Worm (Caenorhabditis elegans) whole organism, L4 larva: Measurements from ENCODE around the gene smoc-1.

ENCODE experiments used
- F44E2.7 ChIP-seq: fragments of 200-800 bp; sonication (Bioruptor generic); IDR thresholded peaks from 2 replicates; pipeline ENCODE4 v2.1.2; 2022; ENCODE audit warnings: missing genetic modification characterization, missing compliant biosample characterization
- R02D3.7 ChIP-seq: fragments of 150-350 bp; sonication (generic microtip); optimal IDR thresholded peaks from 3 replicates; lab custom pipeline; 2014; ENCODE audit warnings: missing biosample characterization, missing genetic modification characterization
- T26A8.4 ChIP-seq: fragments of 200-800 bp; sonication (Bioruptor generic); IDR thresholded peaks from 2 replicates; pipeline ENCODE4 v1.3.6; 2022; ENCODE audit warnings: missing genetic modification characterization, missing compliant biosample characterization
- Y105C5A.15 ChIP-seq: fragments of 200-800 bp; sonication (Bioruptor generic); IDR thresholded peaks from 2 replicates; pipeline ENCODE4 v1.3.6; 2022; ENCODE audit warnings: missing genetic modification characterization, missing compliant biosample characterization
- Y48G9A.11 ChIP-seq: fragments of 200-800 bp; sonication (Bioruptor generic); IDR thresholded peaks from 2 replicates; pipeline ENCODE4 v1.3.6; 2022; ENCODE audit warnings: missing genetic modification reagents, missing genetic modification characterization, missing compliant biosample characterization
- Y5F2A.4 ChIP-seq: fragments of 200-800 bp; sonication (Bioruptor generic); optimal IDR thresholded peaks from 2 replicates; lab custom pipeline; 2018; ENCODE audit warnings: mild to moderate bottlenecking, missing genetic modification characterization, missing compliant biosample characterization
- Y75B8A.6 ChIP-seq: fragments of 200-800 bp; sonication (Bioruptor generic); IDR thresholded peaks from 2 replicates; pipeline ENCODE4 v1.3.6; 2022; ENCODE audit warnings: missing genetic modification reagents, missing genetic modification characterization, missing compliant biosample characterization
- ZK337.2 ChIP-seq: fragments of 200-800 bp; sonication (Bioruptor generic); IDR thresholded peaks from 2 replicates; pipeline ENCODE4 v1.3.6; 2022; ENCODE audit warnings: missing genetic modification reagents, missing genetic modification characterization, missing compliant biosample characterization
- ama-1 ChIP-seq: fragments of 150-350 bp; optimal IDR thresholded peaks from 2 replicates; lab custom pipeline; 2014; ENCODE audit warnings: inconsistent platforms, mixed read lengths
- arid-1 ChIP-seq: fragments of 200-800 bp; sonication (Bioruptor generic); conservative IDR thresholded peaks from 2 replicates; pipeline ENCODE4 v1.3.6; 2022; ENCODE audit warnings: missing genetic modification reagents, missing genetic modification characterization, missing compliant biosample characterization
- ceh-62 ChIP-seq: sonication (generic microtip); optimal IDR thresholded peaks from 2 replicates; lab custom pipeline; 2017; ENCODE audit warnings: missing biosample characterization, missing genetic modification characterization
- cey-2 ChIP-seq: sonication (generic microtip); optimal IDR thresholded peaks from 3 replicates; lab custom pipeline; 2017; ENCODE audit warnings: missing genetic modification characterization, mild to moderate bottlenecking, missing compliant biosample characterization, antibody characterized with exemption, borderline replicate concordance; ENCODE audit not compliant: insufficient read depth
- ctbp-1 ChIP-seq: fragments of 200-800 bp; sonication (Bioruptor generic); IDR thresholded peaks from 2 replicates; pipeline ENCODE4 v1.3.6; 2022; ENCODE audit warnings: missing genetic modification reagents, missing genetic modification characterization, missing compliant biosample characterization
- daf-8 ChIP-seq: fragments of 200-800 bp; sonication (Bioruptor generic); IDR thresholded peaks from 2 replicates; pipeline ENCODE4 v1.3.6; 2022; ENCODE audit warnings: missing genetic modification characterization, missing compliant biosample characterization
- dmd-6 ChIP-seq: fragments of 200-800 bp; sonication (Bioruptor generic); IDR thresholded peaks from 2 replicates; pipeline ENCODE4 v1.3.6; 2022; ENCODE audit warnings: missing genetic modification reagents, missing genetic modification characterization, missing compliant biosample characterization
- dpl-1 ChIP-seq: fragments of 150-350 bp; optimal IDR thresholded peaks from 2 replicates; lab custom pipeline; 2014; ENCODE audit warnings: missing biosample characterization, missing genetic modification reagents, missing genetic modification characterization
- duxl-1 ChIP-seq: sonication (generic microtip); optimal IDR thresholded peaks from 2 replicates; lab custom pipeline; 2016; ENCODE audit warnings: mild to moderate bottlenecking, missing genetic modification characterization, moderate library complexity, missing compliant biosample characterization; ENCODE audit not compliant: poor library complexity
- fkh-10 ChIP-seq: fragments of 150-350 bp; optimal IDR thresholded peaks from 2 replicates; lab custom pipeline; 2014; ENCODE audit warnings: missing biosample characterization, missing genetic modification reagents, missing genetic modification characterization
- fos-1 ChIP-seq: fragments of 150-350 bp; optimal IDR thresholded peaks from 2 replicates; lab custom pipeline; 2014; ENCODE audit warnings: missing biosample characterization, missing genetic modification characterization
- hlh-11 ChIP-seq: fragments of 200-800 bp; sonication (Bioruptor generic); optimal IDR thresholded peaks from 2 replicates; lab custom pipeline; 2018; ENCODE audit warnings: mild to moderate bottlenecking, missing genetic modification characterization, missing compliant biosample characterization
- hlh-30 ChIP-seq: sonication (generic microtip); optimal IDR thresholded peaks from 2 replicates; lab custom pipeline; 2017; ENCODE audit warnings: antibody characterized with exemption, mild to moderate bottlenecking, missing genetic modification characterization, missing compliant biosample characterization; ENCODE audit not compliant: insufficient read depth
- jun-1 ChIP-seq: fragments of 150-350 bp; optimal IDR thresholded peaks from 2 replicates; lab custom pipeline; 2014; ENCODE audit warnings: missing biosample characterization, missing genetic modification reagents, missing genetic modification characterization
- lin-1 ChIP-seq: fragments of 200-800 bp; sonication (Bioruptor generic); IDR thresholded peaks from 2 replicates; pipeline ENCODE4 v1.3.6; 2022; ENCODE audit warnings: missing genetic modification reagents, missing genetic modification characterization, missing compliant biosample characterization
- lin-13 ChIP-seq: fragments of 150-350 bp; optimal IDR thresholded peaks from 2 replicates; lab custom pipeline; 2014; ENCODE audit warnings: missing biosample characterization, missing genetic modification reagents, missing genetic modification characterization
- lin-15B ChIP-seq: fragments of 150-350 bp; sonication (generic microtip); optimal IDR thresholded peaks from 3 replicates; lab custom pipeline; 2014; ENCODE audit warnings: missing biosample characterization, missing genetic modification characterization
- lsy-2 ChIP-seq, 2 experiments: fragments of 150-350 bp in 1 of 2; sonication (generic microtip) in 1 of 2; optimal IDR thresholded peaks; 2 replicates each; lab custom pipeline; 2014 to 2017; ENCODE audit warnings: missing biosample characterization in 2 of 2, missing genetic modification characterization in 2 of 2
- madf-5 ChIP-seq, 2 experiments: fragments of 200-800 bp; sonication (Bioruptor generic); IDR thresholded peaks; 2 replicates each; pipeline ENCODE4 v1.3.6; 2022; ENCODE audit warnings: missing compliant biosample characterization in 2 of 2, missing genetic modification characterization in 2 of 2
- madf-9 ChIP-seq: fragments of 200-800 bp; sonication (Bioruptor generic); conservative IDR thresholded peaks from 2 replicates; pipeline ENCODE4 v1.3.6; 2022; ENCODE audit warnings: missing genetic modification reagents, missing genetic modification characterization, missing compliant biosample characterization
- mdt-29 ChIP-seq: fragments of 200-800 bp; sonication (Bioruptor generic); IDR thresholded peaks from 2 replicates; pipeline ENCODE4 v1.3.6; 2022; ENCODE audit warnings: missing genetic modification reagents, missing genetic modification characterization, missing compliant biosample characterization
- mxl-3 ChIP-seq: fragments of 200-800 bp; sonication (Bioruptor generic); optimal IDR thresholded peaks from 2 replicates; lab custom pipeline; 2018; ENCODE audit warnings: mild to moderate bottlenecking, missing genetic modification characterization, missing compliant biosample characterization
- nhr-10 ChIP-seq: fragments of 150-350 bp; optimal IDR thresholded peaks from 2 replicates; lab custom pipeline; 2014; ENCODE audit warnings: missing biosample characterization, missing genetic modification characterization
- nhr-237 ChIP-seq: sonication (generic microtip); optimal IDR thresholded peaks from 2 replicates; lab custom pipeline; 2017; ENCODE audit warnings: missing biosample characterization, missing genetic modification characterization
- nhr-28 ChIP-seq: fragments of 150-350 bp; optimal IDR thresholded peaks from 2 replicates; lab custom pipeline; 2014; ENCODE audit warnings: missing biosample characterization, missing genetic modification characterization
- nhr-41 ChIP-seq: fragments of 200-800 bp; sonication (Bioruptor generic); IDR thresholded peaks from 2 replicates; pipeline ENCODE4 v1.3.6; 2022; ENCODE audit warnings: missing genetic modification reagents, missing genetic modification characterization, missing compliant biosample characterization
- nhr-42 ChIP-seq: fragments of 200-800 bp; sonication (Bioruptor generic); IDR thresholded peaks from 2 replicates; pipeline ENCODE4 v1.3.6; 2022; ENCODE audit warnings: missing genetic modification characterization, missing compliant biosample characterization
- nhr-48 ChIP-seq: sonication (generic microtip); optimal IDR thresholded peaks from 2 replicates; lab custom pipeline; 2016; ENCODE audit warnings: mild to moderate bottlenecking, missing genetic modification characterization, missing compliant biosample characterization
- nhr-76 ChIP-seq: fragments of 150-350 bp; optimal IDR thresholded peaks from 2 replicates; lab custom pipeline; 2014; ENCODE audit warnings: missing biosample characterization, missing genetic modification characterization
- saeg-2 ChIP-seq: fragments of 200-800 bp; sonication (Bioruptor generic); IDR thresholded peaks from 2 replicates; pipeline ENCODE4 v1.3.6; 2022; ENCODE audit warnings: missing genetic modification reagents, missing genetic modification characterization, missing compliant biosample characterization
- sdz-12 ChIP-seq: fragments of 200-800 bp; sonication (Bioruptor generic); optimal IDR thresholded peaks from 2 replicates; lab custom pipeline; 2018; ENCODE audit warnings: mild to moderate bottlenecking, missing genetic modification characterization, missing compliant biosample characterization
- skn-1 ChIP-seq: fragments of 150-350 bp; optimal IDR thresholded peaks from 2 replicates; lab custom pipeline; 2014; ENCODE audit warnings: missing biosample characterization, missing genetic modification characterization
- tag-97 ChIP-seq: fragments of 200-800 bp; sonication (Bioruptor generic); IDR thresholded peaks from 2 replicates; pipeline ENCODE4 v1.3.6; 2022; ENCODE audit warnings: missing genetic modification characterization, missing compliant biosample characterization
- tra-1 ChIP-seq: fragments of 200-800 bp; sonication (Bioruptor generic); IDR thresholded peaks from 2 replicates; pipeline ENCODE4 v1.3.6; 2022; ENCODE audit warnings: missing genetic modification reagents, missing genetic modification characterization, missing compliant biosample characterization
- unc-130 ChIP-seq: sonication (generic microtip); optimal IDR thresholded peaks from 2 replicates; lab custom pipeline; 2016; ENCODE audit warnings: missing genetic modification reagents, missing genetic modification characterization, missing compliant biosample characterization
- unc-39 ChIP-seq: sonication (generic microtip); optimal IDR thresholded peaks from 2 replicates; lab custom pipeline; 2017; ENCODE audit warnings: missing biosample characterization, missing genetic modification characterization
- unc-62 ChIP-seq, 3 experiments: fragments of 150-350 bp in 1 of 3; sonication (generic microtip); optimal IDR thresholded peaks in 2 of 3; peaks in 1 of 3; 1 replicate in 1 of 3; 2 replicates in 2 of 3; lab custom pipeline; 2014 to 2017; ENCODE audit warnings: missing biosample characterization in 3 of 3, missing genetic modification characterization in 3 of 3, missing genetic modification reagents in 3 of 3, missing genotype in 1 of 3
- vab-7 ChIP-seq: fragments of 200-800 bp; sonication (Bioruptor generic); IDR thresholded peaks from 2 replicates; pipeline ENCODE4 v1.3.6; 2022; ENCODE audit warnings: missing genetic modification reagents, missing genetic modification characterization, missing compliant biosample characterization
- zag-1 ChIP-seq: fragments of 150-350 bp; optimal IDR thresholded peaks from 2 replicates; lab custom pipeline; 2014; ENCODE audit warnings: missing biosample characterization, missing genetic modification characterization
- zfp-2 ChIP-seq: sonication (generic microtip); optimal IDR thresholded peaks from 2 replicates; lab custom pipeline; 2016; ENCODE audit warnings: mild to moderate bottlenecking, missing genetic modification characterization, missing compliant biosample characterization
- zfp-3 ChIP-seq: fragments of 200-800 bp; sonication (Bioruptor generic); conservative IDR thresholded peaks from 2 replicates; pipeline ENCODE4 v1.3.6; 2022; ENCODE audit warnings: missing genetic modification reagents, missing genetic modification characterization, missing compliant biosample characterization
- ztf-11 ChIP-seq: fragments of 150-350 bp; optimal IDR thresholded peaks from 2 replicates; lab custom pipeline; 2014; ENCODE audit warnings: missing biosample characterization, missing genetic modification characterization

The smoc-1 gene

DNA sequence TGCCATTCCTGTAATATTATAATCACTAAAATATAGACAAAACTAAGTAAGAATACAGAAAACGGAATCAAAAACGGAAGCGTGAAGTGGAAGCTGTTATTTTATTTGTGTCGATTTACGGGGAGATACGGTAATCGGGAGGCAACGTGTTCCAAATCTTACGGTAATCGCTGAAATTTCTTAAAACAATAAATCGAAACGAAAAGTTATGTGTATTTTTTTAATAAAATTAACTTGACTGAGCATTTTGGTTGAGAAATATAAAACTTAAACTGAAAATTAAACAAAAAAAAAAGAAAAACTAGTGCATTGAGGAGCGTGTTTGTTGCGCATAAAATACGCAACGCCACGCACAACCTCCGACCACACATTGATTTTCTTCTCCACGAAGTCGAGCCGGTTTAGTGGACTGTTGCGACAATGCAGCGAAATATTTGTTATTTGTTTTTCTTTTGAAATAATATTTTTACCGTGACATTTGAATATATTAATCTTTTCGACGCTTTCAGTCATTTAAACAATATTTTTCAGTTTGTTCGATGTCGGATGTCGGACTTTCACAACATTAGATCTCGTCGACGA lies 7.0 kb downstream of the smoc-1 start, which contains the start of the genes F55A11.1 and syx-5 (continued):
- peak; percentile 12 for TF ChIP-seq zfp-2 (tag; lab: Kevin White, UChicago)
- TF ChIP-seq hlh-30 (tag; lab: Kevin White, UChicago): peak; percentile 78
- peak; percentile 71 for TF ChIP-seq dpl-1 (GFP tag; lab: Kevin White, UChicago)
- no peak for TF ChIP-seq nhr-41
- no peak for TF ChIP-seq sdz-12 (GFP tag; lab: Kevin White, UChicago)
- 0 out of 2 replicates have a peak, but pooled peaks have one; percentile 43 for TF ChIP-seq lin-1 (GFP tag; lab: Robert Waterston, UW)
- TF ChIP-seq mdt-29 (GFP tag; lab: Robert Waterston, UW): no peak
- no peak for TF ChIP-seq ceh-62
- TF ChIP-seq vab-7 (GFP tag; lab: Robert Waterston, UW): peak; percentile 32; the same call in 1 of the 2 replicates
- TF ChIP-seq Y105C5A.15 (GFP tag; lab: Robert Waterston, UW): no peak
- TF ChIP-seq nhr-237 (tag; lab: Kevin White, UChicago): no peak
- TF ChIP-seq tra-1 (GFP tag; lab: Robert Waterston, UW): no peak
- TF ChIP-seq nhr-10 (tag; lab: Kevin White, UChicago): no peak
- peak; percentile 78 for TF ChIP-seq dmd-6 (GFP tag; lab: Robert Waterston, UW)
- TF ChIP-seq F44E2.7 (GFP tag; lab: Robert Waterston, UW): no peak
- TF ChIP-seq R02D3.7 (tag; lab: Kevin White, UChicago): peak; percentile 84
- TF ChIP-seq ama-1 (lab: Kevin White, UChicago): no peak
- TF ChIP-seq nhr-42: peak; percentile 76; the same call in 1 of the 2 replicates
- no peak for TF ChIP-seq Y48G9A.11 (GFP tag; lab: Robert Waterston, UW)
- TF ChIP-seq skn-1 (tag; lab: Kevin White, UChicago): no peak
- TF ChIP-seq Y75B8A.6 (GFP tag; lab: Robert Waterston, UW): no peak
- TF ChIP-seq ZK337.2 (GFP tag; lab: Robert Waterston, UW): no peak
- no peak for TF ChIP-seq unc-62 (GFP tag; optimal IDR thresholded peaks at IDR 0.05 in 1 of 2; lab: Kevin White, UChicago)
- TF ChIP-seq unc-62 (tag; optimal IDR thresholded peaks at IDR 0.05; lab: Kevin White, UChicago): no peak
- no peak for TF ChIP-seq madf-5 (GFP tag; IDR thresholded peaks at IDR 0.05; lab: Robert Waterston, UW)
- no peak for TF ChIP-seq tag-97
- no peak for TF ChIP-seq Y5F2A.4
- peak; percentile 71; the same call in 1 of the 2 replicates for TF ChIP-seq zfp-3 (GFP tag; lab: Robert Waterston, UW)
- no peak for TF ChIP-seq daf-8
- peak; percentile 87 for TF ChIP-seq nhr-48 (tag; lab: Kevin White, UChicago)
- TF ChIP-seq arid-1: 0 out of 2 replicates have a peak, but pooled peaks have one; percentile 21
- no peak for TF ChIP-seq lin-15B (tag; lab: Kevin White, UChicago)
- peak; percentile 99 to 100 for TF ChIP-seq lsy-2 (tag; optimal IDR thresholded peaks at IDR 0.05; lab: Kevin White, UChicago)
- TF ChIP-seq T26A8.4 (GFP tag; lab: Robert Waterston, UW): peak; percentile 85
- peak; percentile 71 for TF ChIP-seq lin-13
- TF ChIP-seq mxl-3 (GFP tag; lab: Kevin White, UChicago): peak; percentile 97
- no peak for TF ChIP-seq unc-39 (tag; lab: Kevin White, UChicago)
- TF ChIP-seq cey-2: no peak
- peak; percentile 43 for TF ChIP-seq nhr-28
- TF ChIP-seq nhr-76 (tag; lab: Kevin White, UChicago): no peak
- no peak for TF ChIP-seq fos-1 (tag; lab: Kevin White, UChicago)
- no peak for TF ChIP-seq zag-1
- peak; percentile 76 for TF ChIP-seq fkh-10 (GFP tag; lab: Kevin White, UChicago)
- TF ChIP-seq madf-9 (GFP tag; lab: Robert Waterston, UW): no peak
- peak; percentile 10 for TF ChIP-seq jun-1 (tag; lab: Kevin White, UChicago)
- peak; percentile 86 for TF ChIP-seq hlh-11 (tag; lab: Kevin White, UChicago)
- TF ChIP-seq ctbp-1 (GFP tag; lab: Robert Waterston, UW): peak; percentile 81
- TF ChIP-seq saeg-2 (GFP tag; lab: Robert Waterston, UW): peak; percentile 69; the same call in 1 of the 2 replicates
- peak; percentile 18 for TF ChIP-seq unc-130
- no peak for TF ChIP-seq duxl-1
- no peak for TF ChIP-seq ztf-11 (tag; lab: Kevin White, UChicago)
